Worm (Caenorhabditis elegans) whole organism, midembryonic: ENCODE measurements around the gene mam-5.

Experiments used
- klf-2 ChIP-seq: fragments of 200-800 bp; sonication (Bioruptor generic); conservative IDR thresholded peaks from 2 replicates; pipeline ENCODE4 v1.3.6; 2022; ENCODE audit warnings: missing genetic modification reagents, missing genetic modification characterization, missing compliant biosample characterization
- tab-1 ChIP-seq: fragments of 200-800 bp; sonication (Bioruptor generic); IDR thresholded peaks from 2 replicates; pipeline ENCODE4 v1.3.6; 2022; ENCODE audit warnings: missing genetic modification characterization, missing compliant biosample characterization
- ztf-23 ChIP-seq: fragments of 200-800 bp; sonication (Bioruptor generic); IDR thresholded peaks from 2 replicates; pipeline ENCODE4 v1.3.6; 2022; ENCODE audit warnings: missing genetic modification reagents, missing genetic modification characterization, missing compliant biosample characterization
- ztf-29 ChIP-seq: fragments of 200-800 bp; sonication (Bioruptor generic); IDR thresholded peaks from 2 replicates; pipeline ENCODE4 v1.3.6; 2022; ENCODE audit warnings: missing genetic modification reagents, missing genetic modification characterization, missing compliant biosample characterization

- TF ChIP-seq tab-1 (GFP tag; lab: Robert Waterston, UW) (no peak), ztf-29 (GFP tag; lab: Robert Waterston, UW) (no peak), klf-2 (GFP tag; lab: Robert Waterston, UW) (no peak), ztf-23 (GFP tag; lab: Robert Waterston, UW) (no peak)
Observed at ce11 chrV:9906115-9906514, 46.4 kb upstream of the mam-5 start, which contains the start of gene fipr-11.
